Worm (Caenorhabditis elegans): ENCODE measurements around the gene Y57G11A.5.

DNA sequence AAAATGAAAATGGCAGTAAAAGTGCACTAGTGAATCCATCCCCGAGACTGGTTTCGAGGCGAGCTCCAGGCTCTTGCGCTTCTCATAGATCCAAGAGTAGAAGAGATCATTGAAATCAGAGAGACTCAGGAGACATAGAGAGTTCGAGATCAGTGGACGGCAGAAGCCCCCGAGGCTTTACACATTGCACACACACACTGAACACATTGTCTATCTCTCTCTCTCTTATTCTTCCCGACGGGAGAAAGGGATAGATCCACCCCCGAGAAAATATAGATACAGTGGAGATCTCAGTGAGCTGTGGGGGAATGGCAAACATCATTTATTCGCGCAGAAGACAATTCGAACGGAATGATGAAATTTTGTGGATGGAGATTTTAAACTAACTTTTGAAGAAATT, 5.3 kb downstream of the Y57G11A.5 start:
- TF ChIP-seq him-1 (tag; optimal IDR thresholded peaks at IDR 0.05) (no peak), W03F9.2 (tag; optimal IDR thresholded peaks at IDR 0.05) (no peak)

All from whole organism, L4/young adult.